Worm (Caenorhabditis elegans) whole organism, L2 larva: ENCODE measurements around the gene pisy-1.

Source experiments
- aly-2 ChIP-seq: fragments of 150-350 bp; optimal IDR thresholded peaks from 2 replicates; lab custom pipeline; 2014; ENCODE audit warnings: missing biosample characterization, missing genetic modification characterization
- ama-1 ChIP-seq: fragments of 150-350 bp; optimal IDR thresholded peaks from 2 replicates; lab custom pipeline; 2018; ENCODE audit warnings: inconsistent platforms
- lsy-2 ChIP-seq, 2 experiments: fragments of 150-350 bp in 1 of 2; sonication (generic microtip) in 1 of 2; optimal IDR thresholded peaks; 2 replicates each; lab custom pipeline; 2014 to 2017; ENCODE audit warnings: missing biosample characterization in 2 of 2, missing genetic modification characterization in 2 of 2
- nhr-10 ChIP-seq: sonication (generic microtip); optimal IDR thresholded peaks from 2 replicates; lab custom pipeline; 2017; ENCODE audit warnings: missing biosample characterization, missing genetic modification characterization
- skn-1 ChIP-seq: sonication (generic microtip); optimal IDR thresholded peaks from 2 replicates; lab custom pipeline; 2017; ENCODE audit warnings: missing biosample characterization, missing genetic modification characterization
- unc-55 ChIP-seq: fragments of 150-350 bp; sonication (generic microtip); optimal IDR thresholded peaks from 3 replicates; lab custom pipeline; 2014; ENCODE audit warnings: missing biosample characterization, missing genetic modification reagents, missing genetic modification characterization

DNA sequence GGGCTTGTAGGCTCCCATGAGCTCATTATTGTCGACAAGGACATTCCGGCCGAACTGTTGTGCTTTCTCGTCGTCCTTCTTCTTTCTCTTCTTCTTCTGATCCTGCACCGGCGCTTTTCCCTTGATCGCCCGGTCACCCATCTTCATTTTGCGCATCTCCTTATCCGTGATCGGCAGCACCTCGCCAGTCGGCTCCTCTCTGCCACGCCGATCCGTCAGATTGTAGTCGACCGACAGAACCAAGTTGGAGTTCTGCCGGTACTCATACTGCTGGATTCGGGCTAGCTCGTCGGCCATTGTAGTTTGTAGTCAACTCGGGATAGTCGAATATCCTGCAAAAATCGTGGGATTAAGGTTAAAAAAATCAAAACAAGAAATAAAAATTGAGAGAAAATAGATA lies 1.6 kb downstream of the pisy-1 start, which contains the start of gene snrp-200:
- TF ChIP-seq ama-1: no peak
- TF ChIP-seq skn-1 (tag; lab: Kevin White, UChicago): no peak
- no peak for TF ChIP-seq lsy-2 (tag; optimal IDR thresholded peaks at IDR 0.05; lab: Kevin White, UChicago)
- TF ChIP-seq unc-55 (GFP tag; lab: Kevin White, UChicago): no peak
- TF ChIP-seq nhr-10: no peak
- no peak for TF ChIP-seq aly-2 (tag; lab: Kevin White, UChicago)
